Fruit fly (Drosophila melanogaster) whole organism, embryonic: ENCODE data around the gene CG42232.

Source experiments
- Antp ChIP-seq: fragments of 200-800 bp; sonication (Bioruptor generic); optimal IDR thresholded peaks from 3 replicates; lab custom pipeline; 2016; ENCODE audit warnings: missing biosample characterization, missing genetic modification characterization
- BEAF-32 ChIP-seq: fragments of 200-800 bp; sonication (Bioruptor generic); optimal IDR thresholded peaks from 3 replicates; lab custom pipeline; 2017; ENCODE audit warnings: missing biosample characterization, missing genetic modification characterization, mild to moderate bottlenecking, moderate library complexity, missing genetic modification reagents
- Bteb2 ChIP-seq: fragments of 200-800 bp; sonication (Bioruptor generic); optimal IDR thresholded peaks from 2 replicates; lab custom pipeline; 2016; ENCODE audit warnings: missing biosample characterization, missing genetic modification characterization
- CG10209 ChIP-seq: fragments of 200-800 bp; sonication (Bioruptor generic); optimal IDR thresholded peaks from 3 replicates; lab custom pipeline; 2017; ENCODE audit warnings: missing biosample characterization, mild to moderate bottlenecking, missing genetic modification characterization, missing genetic modification reagents
- CG10321 ChIP-seq: fragments of 200-800 bp; sonication (Bioruptor generic); IDR thresholded peaks from 2 replicates; pipeline ENCODE4 v1.3.6; 2022; ENCODE audit warnings: missing biosample characterization, missing genetic modification characterization
- CG10366 ChIP-seq: fragments of 200-800 bp; sonication (Bioruptor generic); IDR thresholded peaks from 2 replicates; pipeline ENCODE4 v1.3.6; 2022; ENCODE audit warnings: missing biosample characterization, missing genetic modification characterization
- CG10959 ChIP-seq: fragments of 200-800 bp; sonication (Bioruptor generic); IDR thresholded peaks from 2 replicates; pipeline ENCODE4 v1.3.6; 2022; ENCODE audit warnings: missing biosample characterization, missing genetic modification characterization
- CG12299 ChIP-seq: fragments of 200-800 bp; sonication (Bioruptor generic); optimal IDR thresholded peaks from 2 replicates; lab custom pipeline; 2018; ENCODE audit warnings: missing biosample characterization, mild to moderate bottlenecking, missing genetic modification characterization
- CG14014 ChIP-seq: fragments of 200-800 bp; sonication (Bioruptor generic); IDR thresholded peaks from 2 replicates; pipeline ENCODE4 v1.3.6; 2022; ENCODE audit warnings: missing biosample characterization, missing genetic modification characterization
- CG15601 ChIP-seq: fragments of 200-800 bp; sonication (Bioruptor generic); optimal IDR thresholded peaks from 3 replicates; lab custom pipeline; 2019; ENCODE audit warnings: missing biosample characterization, mild to moderate bottlenecking, missing genetic modification characterization, moderate library complexity
- CG17802 ChIP-seq: fragments of 200-800 bp; sonication (Bioruptor generic); optimal IDR thresholded peaks from 2 replicates; lab custom pipeline; 2018; ENCODE audit warnings: missing biosample characterization, mild to moderate bottlenecking, missing genetic modification characterization, moderate library complexity
- CG1792 ChIP-seq: fragments of 200-800 bp; sonication (Bioruptor generic); optimal IDR thresholded peaks from 2 replicates; lab custom pipeline; 2016; ENCODE audit warnings: missing biosample characterization, missing genetic modification characterization
- CG2129 ChIP-seq: fragments of 200-800 bp; sonication (Bioruptor generic); IDR thresholded peaks from 2 replicates; pipeline ENCODE4 v1.3.6; 2022; ENCODE audit warnings: missing biosample characterization, missing genetic modification characterization; ENCODE audit not compliant: partially characterized antibody
- CG33213 ChIP-seq: fragments of 200-800 bp; sonication (Bioruptor generic); optimal IDR thresholded peaks from 3 replicates; lab custom pipeline; 2016; ENCODE audit warnings: missing biosample characterization, missing genetic modification characterization
- CG33557 ChIP-seq: fragments of 200-800 bp; sonication (Bioruptor generic); optimal IDR thresholded peaks from 2 replicates; lab custom pipeline; 2019; ENCODE audit warnings: missing biosample characterization, mild to moderate bottlenecking, missing genetic modification characterization, moderate library complexity
- CG4820 ChIP-seq: fragments of 200-800 bp; sonication (Bioruptor generic); optimal IDR thresholded peaks from 3 replicates; lab custom pipeline; 2016; ENCODE audit warnings: missing biosample characterization, missing genetic modification characterization
- CG4854 ChIP-seq: fragments of 200-800 bp; sonication (Bioruptor generic); optimal IDR thresholded peaks from 2 replicates; lab custom pipeline; 2016; ENCODE audit warnings: missing biosample characterization, missing genetic modification characterization, inconsistent platforms
- CG5953 ChIP-seq: fragments of 200-800 bp; sonication (Bioruptor generic); IDR thresholded peaks from 2 replicates; pipeline ENCODE4 v1.3.6; 2022; ENCODE audit warnings: missing biosample characterization, missing genetic modification characterization
- CG9609 ChIP-seq: fragments of 200-800 bp; sonication (Bioruptor generic); optimal IDR thresholded peaks from 3 replicates; lab custom pipeline; 2016; ENCODE audit warnings: missing biosample characterization, missing genetic modification characterization
- CG9876 ChIP-seq: fragments of 200-800 bp; sonication (Bioruptor generic); optimal IDR thresholded peaks from 2 replicates; lab custom pipeline; 2016; ENCODE audit warnings: missing biosample characterization, missing genetic modification characterization
- Eip74EF ChIP-seq, 2 experiments: fragments of 200-800 bp in 1 of 2; fragments of >200 bp in 1 of 2; sonication (Bioruptor generic) in 1 of 2; optimal IDR thresholded peaks; 2 replicates each; lab custom pipeline; 2017 to 2019; ENCODE audit warnings: missing biosample characterization in 2 of 2, missing genetic modification characterization in 2 of 2, mild to moderate bottlenecking in 1 of 2, moderate library complexity in 1 of 2
- Ets97D ChIP-seq: fragments of 200-800 bp; sonication (Bioruptor generic); optimal IDR thresholded peaks from 3 replicates; lab custom pipeline; 2016; ENCODE audit warnings: missing biosample characterization, missing genetic modification characterization
- H15 ChIP-seq: fragments of 200-800 bp; sonication (Bioruptor generic); IDR thresholded peaks from 3 replicates; pipeline ENCODE4 v1.3.6; 2022; ENCODE audit warnings: missing biosample characterization, missing genetic modification characterization
- Hey ChIP-seq: fragments of 200-800 bp; sonication (Bioruptor generic); optimal IDR thresholded peaks from 3 replicates; lab custom pipeline; 2018; ENCODE audit warnings: missing biosample characterization, mild to moderate bottlenecking, missing genetic modification characterization
- Hmr ChIP-seq: fragments of 200-800 bp; sonication (Bioruptor generic); optimal IDR thresholded peaks from 3 replicates; lab custom pipeline; 2017; ENCODE audit warnings: mild to moderate bottlenecking, missing biosample characterization, missing genetic modification reagents, missing genetic modification characterization
- MESR4 ChIP-seq: fragments of 200-800 bp; sonication (Bioruptor generic); optimal IDR thresholded peaks from 2 replicates; lab custom pipeline; 2018; ENCODE audit warnings: missing biosample characterization, mild to moderate bottlenecking, missing genetic modification characterization, moderate library complexity
- Poxn ChIP-seq: fragments of 200-800 bp; sonication (Bioruptor generic); IDR thresholded peaks from 2 replicates; pipeline ENCODE4 v1.3.6; 2022; ENCODE audit warnings: missing biosample characterization, missing genetic modification characterization
- ab ChIP-seq: fragments of 200-800 bp; sonication (Bioruptor generic); optimal IDR thresholded peaks from 2 replicates; lab custom pipeline; 2016; ENCODE audit warnings: missing biosample characterization, missing genetic modification characterization
- bowl ChIP-seq: fragments of 200-800 bp; sonication (Bioruptor generic); IDR thresholded peaks from 2 replicates; pipeline ENCODE4 v1.3.6; 2022; ENCODE audit warnings: missing biosample characterization, missing genetic modification characterization
- chif ChIP-seq, 2 experiments: fragments of 200-800 bp; sonication (Bioruptor generic); optimal IDR thresholded peaks; 3 replicates each; lab custom pipeline; 2016; ENCODE audit warnings: missing biosample characterization in 2 of 2, missing genetic modification characterization in 2 of 2
- chn ChIP-seq: fragments of 200-800 bp; sonication (Bioruptor generic); optimal IDR thresholded peaks from 2 replicates; lab custom pipeline; 2016; ENCODE audit warnings: missing biosample characterization, missing genetic modification characterization
- dan ChIP-seq: fragments of 200-800 bp; sonication (Bioruptor generic); IDR thresholded peaks from 2 replicates; pipeline ENCODE4 v1.3.6; 2022; ENCODE audit warnings: missing biosample characterization, missing genetic modification characterization
- esg ChIP-seq: fragments of 200-800 bp; sonication (Bioruptor generic); conservative IDR thresholded peaks from 2 replicates; pipeline ENCODE4 v1.3.6; 2022; ENCODE audit warnings: missing biosample characterization, missing genetic modification characterization
- ewg ChIP-seq: fragments of 200-800 bp; sonication (Bioruptor generic); optimal IDR thresholded peaks from 3 replicates; lab custom pipeline; 2017; ENCODE audit warnings: mild to moderate bottlenecking, missing biosample characterization, missing genetic modification reagents, missing genetic modification characterization
- gfzf ChIP-seq: fragments of 200-800 bp; sonication (Bioruptor generic); optimal IDR thresholded peaks from 2 replicates; lab custom pipeline; 2016; ENCODE audit warnings: missing biosample characterization, mild to moderate bottlenecking, missing genetic modification characterization, moderate library complexity
- gt ChIP-seq: fragments of 200-800 bp; sonication (Bioruptor generic); IDR thresholded peaks from 2 replicates; pipeline ENCODE4 v1.3.6; 2022; ENCODE audit warnings: missing biosample characterization, missing genetic modification characterization
- jigr1 ChIP-seq: fragments of 200-800 bp; sonication (Bioruptor generic); IDR thresholded peaks from 3 replicates; pipeline ENCODE4 v1.3.6; 2022; ENCODE audit warnings: missing biosample characterization, missing genetic modification characterization
- nerfin-2 ChIP-seq: fragments of 200-800 bp; sonication (Bioruptor generic); IDR thresholded peaks from 2 replicates; pipeline ENCODE4 v1.3.6; 2022; ENCODE audit warnings: missing biosample characterization, missing genetic modification characterization; ENCODE audit not compliant: partially characterized antibody
- nmo ChIP-seq: fragments of 200-800 bp; sonication (Bioruptor generic); optimal IDR thresholded peaks from 2 replicates; lab custom pipeline; 2018; ENCODE audit warnings: missing biosample characterization, mild to moderate bottlenecking, missing genetic modification characterization, moderate library complexity
- nom ChIP-seq: fragments of 200-800 bp; sonication (Bioruptor generic); optimal IDR thresholded peaks from 2 replicates; lab custom pipeline; 2017; ENCODE audit warnings: missing biosample characterization, missing genetic modification characterization, mild to moderate bottlenecking, moderate library complexity, missing genetic modification reagents
- odd ChIP-seq: fragments of 200-800 bp; sonication (Bioruptor generic); optimal IDR thresholded peaks from 2 replicates; lab custom pipeline; 2017; ENCODE audit warnings: missing biosample characterization, mild to moderate bottlenecking, missing genetic modification characterization
- otp ChIP-seq: fragments of 200-800 bp; sonication (Bioruptor generic); IDR thresholded peaks from 3 replicates; pipeline ENCODE4, ENCODE4 v1.3.6; 2022; ENCODE audit warnings: missing biosample characterization, missing genetic modification characterization
- pros ChIP-seq: fragments of 200-800 bp; sonication (Bioruptor generic); optimal IDR thresholded peaks from 3 replicates; lab custom pipeline; 2019; ENCODE audit warnings: missing biosample characterization, mild to moderate bottlenecking, missing genetic modification characterization, moderate library complexity
- rib ChIP-seq: fragments of 200-800 bp; sonication (Bioruptor generic); IDR thresholded peaks from 2 replicates; pipeline ENCODE4 v1.3.6; 2022; ENCODE audit warnings: missing biosample characterization, missing genetic modification characterization
- slp2 ChIP-seq: fragments of 200-800 bp; sonication (Bioruptor generic); optimal IDR thresholded peaks from 2 replicates; lab custom pipeline; 2016; ENCODE audit warnings: missing biosample characterization, missing genetic modification characterization
- sob ChIP-seq: fragments of 200-800 bp; sonication (Bioruptor generic); IDR thresholded peaks from 2 replicates; pipeline ENCODE4 v1.3.6; 2022; ENCODE audit warnings: missing biosample characterization, missing genetic modification characterization
- ssp ChIP-seq: fragments of 200-800 bp; sonication (Bioruptor generic); IDR thresholded peaks from 2 replicates; pipeline ENCODE4 v1.3.6; 2022; ENCODE audit warnings: missing biosample characterization, missing genetic modification characterization
- trem ChIP-seq: fragments of 200-800 bp; optimal IDR thresholded peaks from 3 replicates; lab custom pipeline; 2019; ENCODE audit warnings: missing biosample characterization, mild to moderate bottlenecking, missing genetic modification characterization, moderate library complexity
- zfh1 ChIP-seq: fragments of 200-800 bp; sonication (Bioruptor generic); IDR thresholded peaks from 3 replicates; pipeline ENCODE4 v1.3.6; 2022; ENCODE audit warnings: missing biosample characterization, missing genetic modification characterization

CG42232 gene

DNA sequence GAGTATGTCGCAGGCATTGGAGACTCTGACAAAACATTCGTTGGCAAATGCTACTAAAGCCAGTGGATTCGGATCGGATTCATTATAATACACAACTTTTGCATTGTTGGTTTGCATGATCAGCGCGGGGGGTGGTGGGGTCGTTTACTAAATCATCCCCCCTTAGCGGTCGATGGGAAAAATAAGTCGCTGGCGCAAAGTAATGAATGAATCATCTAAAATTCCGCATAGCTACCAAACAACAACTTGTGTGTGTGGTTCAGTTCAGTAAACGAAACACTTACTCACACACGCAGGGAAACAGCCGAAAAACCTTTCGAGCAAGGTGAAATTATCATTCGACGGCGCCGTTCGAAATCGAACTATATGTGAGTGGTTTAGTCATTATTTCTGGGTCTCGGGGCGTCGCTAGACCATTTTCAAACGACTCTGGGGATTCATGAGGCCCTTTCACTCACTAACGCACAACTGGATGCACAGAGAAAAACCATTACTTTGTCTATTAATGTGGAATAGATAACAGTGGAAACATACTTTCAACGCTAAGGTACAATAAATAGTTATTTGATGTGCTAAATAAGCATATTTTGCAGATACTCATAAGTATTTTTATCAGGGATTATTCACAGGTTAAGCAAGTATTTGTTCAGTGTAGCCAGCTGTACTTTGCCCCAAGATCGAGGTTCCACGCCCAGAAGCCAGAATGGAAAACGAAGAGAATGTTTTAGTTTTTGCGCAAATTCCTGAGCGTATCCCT lies 20.9 kb downstream of the CG42232 start (continued):
- peak; percentile 41 for TF ChIP-seq CG4854 (GFP tag; lab: Kevin White, UChicago)
- peak; percentile 88 for TF ChIP-seq H15
- TF ChIP-seq chn (GFP tag; lab: Kevin White, UChicago) = peak; percentile 13
- TF ChIP-seq CG5953 (GFP tag; lab: Robert Waterston, UW) = peak; percentile 70
- TF ChIP-seq CG4820 (GFP tag; lab: Kevin White, UChicago) = peak; percentile 40
- peak; percentile 27; the same call in 1 of the 2 replicates for TF ChIP-seq rib (GFP tag; lab: Robert Waterston, UW)
- peak; percentile 52; the same call in 1 of the 2 replicates for TF ChIP-seq dan
- TF ChIP-seq chif (GFP tag; optimal IDR thresholded peaks at IDR 0.05; lab: Kevin White, UChicago) = peak; percentile 65 to 81
- peak; percentile 51 for TF ChIP-seq CG10209 (GFP tag; lab: Kevin White, UChicago)
- peak; percentile 68 for TF ChIP-seq Antp (GFP tag; lab: Kevin White, UChicago)
- peak; percentile 71 for TF ChIP-seq CG14014
- peak; percentile 38 for TF ChIP-seq CG33213 (GFP tag; lab: Kevin White, UChicago)
- TF ChIP-seq CG2129 (GFP tag; lab: Robert Waterston, UW) = no peak
- TF ChIP-seq Hmr = peak; percentile 56
- TF ChIP-seq Eip74EF (GFP tag; optimal IDR thresholded peaks at IDR 0.05; lab: Kevin White, UChicago) = peak in 1 of 2 experiments; percentile 34
- TF ChIP-seq CG15601 = peak; percentile 66
- TF ChIP-seq CG9609 = peak; percentile 82
- TF ChIP-seq ab (GFP tag; lab: Kevin White, UChicago) = no peak
- peak; percentile 37 for TF ChIP-seq slp2 (GFP tag; lab: Kevin White, UChicago)
- peak; percentile 46 for TF ChIP-seq ewg
- TF ChIP-seq CG17802 (tag; lab: Kevin White, UChicago) = peak; percentile 77
- TF ChIP-seq Hey = no peak
- peak; percentile 93 for TF ChIP-seq otp (GFP tag; lab: Robert Waterston, UW)
- TF ChIP-seq CG12299 = peak; percentile 54
- TF ChIP-seq nerfin-2 (GFP tag; lab: Robert Waterston, UW) = no peak
- peak; percentile 27; the same call in 1 of the 2 replicates for TF ChIP-seq bowl (GFP tag; lab: Robert Waterston, UW)
- peak; percentile 80 for TF ChIP-seq esg (GFP tag; lab: Robert Waterston, UW)
- peak; percentile 66 for TF ChIP-seq sob (GFP tag; lab: Robert Waterston, UW)
- TF ChIP-seq nmo (GFP tag; lab: Kevin White, UChicago) = peak; percentile 65
- peak; percentile 76 for TF ChIP-seq gt (GFP tag; lab: Robert Waterston, UW)
- no peak for TF ChIP-seq gfzf (GFP tag; lab: Kevin White, UChicago)
- TF ChIP-seq CG33557 (GFP tag; lab: Kevin White, UChicago) = no peak
- peak; percentile 54 for TF ChIP-seq odd (GFP tag; lab: Kevin White, UChicago)
- peak; percentile 8; the same call in 1 of the 2 replicates for TF ChIP-seq Poxn
- TF ChIP-seq MESR4 = no peak
- TF ChIP-seq CG9876 (GFP tag; lab: Kevin White, UChicago) = peak; percentile 62
- TF ChIP-seq BEAF-32 (GFP tag; lab: Kevin White, UChicago) = no peak
- peak; percentile 90 for TF ChIP-seq nom
- peak; percentile 51 for TF ChIP-seq Bteb2 (GFP tag; lab: Kevin White, UChicago)
- TF ChIP-seq zfh1 (GFP tag; lab: Robert Waterston, UW) = peak; percentile 90
- TF ChIP-seq ssp (GFP tag; lab: Robert Waterston, UW) = peak; percentile 28
- peak; percentile 75 for TF ChIP-seq trem (tag; lab: Kevin White, UChicago)
- TF ChIP-seq CG1792 (GFP tag; lab: Kevin White, UChicago) = peak; percentile 13
- no peak for TF ChIP-seq CG10321 (GFP tag; lab: Robert Waterston, UW)
- peak; percentile 31 for TF ChIP-seq Ets97D (GFP tag; lab: Kevin White, UChicago)
- peak; percentile 86 for TF ChIP-seq CG10366 (GFP tag; lab: Robert Waterston, UW)
- TF ChIP-seq CG10959 = peak; percentile 74
- peak; percentile 6; the same call in 2 of the 3 replicates for TF ChIP-seq jigr1 (GFP tag; lab: Robert Waterston, UW)
- no peak for TF ChIP-seq pros (GFP tag; lab: Kevin White, UChicago)
